Fruit fly (Drosophila melanogaster) whole organism, embryonic: Measurements from ENCODE around the gene CG17801.
A peak's percentile ranks its signal among the peaks of the same experiment; 100 is the strongest.

Source experiments
- C15 ChIP-seq: fragments of 200-800 bp; sonication (Bioruptor generic); IDR thresholded peaks from 3 replicates; pipeline ENCODE4 v1.3.6; 2022; ENCODE audit warnings: missing biosample characterization, missing genetic modification characterization
- CG10321 ChIP-seq: fragments of 200-800 bp; sonication (Bioruptor generic); IDR thresholded peaks from 2 replicates; pipeline ENCODE4 v1.3.6; 2022; ENCODE audit warnings: missing biosample characterization, missing genetic modification characterization
- CG10366 ChIP-seq: fragments of 200-800 bp; sonication (Bioruptor generic); IDR thresholded peaks from 2 replicates; pipeline ENCODE4 v1.3.6; 2022; ENCODE audit warnings: missing biosample characterization, missing genetic modification characterization
- CG11247 ChIP-seq: fragments of 200-800 bp; sonication (Bioruptor generic); IDR thresholded peaks from 2 replicates; pipeline ENCODE4 v1.3.6; 2022; ENCODE audit warnings: missing biosample characterization, missing genetic modification characterization
- CG11504 ChIP-seq: fragments of 200-800 bp; sonication (Bioruptor generic); optimal IDR thresholded peaks from 3 replicates; lab custom pipeline; 2019; ENCODE audit warnings: missing biosample characterization, mild to moderate bottlenecking, missing genetic modification characterization, moderate library complexity
- CG12219 ChIP-seq: fragments of 200-800 bp; sonication (Bioruptor generic); optimal IDR thresholded peaks from 3 replicates; lab custom pipeline; 2018; ENCODE audit warnings: missing biosample characterization, mild to moderate bottlenecking, missing genetic modification characterization
- CG13287 ChIP-seq: fragments of 200-800 bp; sonication (Bioruptor generic); IDR thresholded peaks from 2 replicates; pipeline ENCODE4 v1.3.6; 2022; ENCODE audit warnings: missing biosample characterization, missing genetic modification characterization; ENCODE audit not compliant: partially characterized antibody
- CG13775 ChIP-seq: fragments of 200-800 bp; sonication (Bioruptor generic); optimal IDR thresholded peaks from 3 replicates; lab custom pipeline; 2017; ENCODE audit warnings: missing biosample characterization, mild to moderate bottlenecking, missing genetic modification characterization
- CG14667 ChIP-seq: fragments of 200-800 bp; sonication (Bioruptor generic); IDR thresholded peaks from 2 replicates; pipeline ENCODE4 v1.3.6; 2022; ENCODE audit warnings: missing biosample characterization, missing genetic modification characterization
- CG14710 ChIP-seq: fragments of 200-800 bp; sonication (Bioruptor generic); optimal IDR thresholded peaks from 3 replicates; lab custom pipeline; 2019; ENCODE audit warnings: missing biosample characterization, mild to moderate bottlenecking, missing genetic modification characterization, moderate library complexity
- CG14860 ChIP-seq: fragments of 200-800 bp; sonication (Bioruptor generic); IDR thresholded peaks from 3 replicates; pipeline ENCODE4 v1.3.6; 2022; ENCODE audit warnings: missing biosample characterization, missing genetic modification characterization; ENCODE audit not compliant: partially characterized antibody
- CG1529 ChIP-seq: fragments of 200-800 bp; sonication (Bioruptor generic); optimal IDR thresholded peaks from 3 replicates; lab custom pipeline; 2018; ENCODE audit warnings: missing biosample characterization, missing genetic modification characterization
- CG17361 ChIP-seq: fragments of 200-800 bp; sonication (Bioruptor generic); IDR thresholded peaks from 3 replicates; pipeline ENCODE4 v1.3.6; 2022; ENCODE audit warnings: missing biosample characterization, missing genetic modification characterization
- CG17568 ChIP-seq: fragments of 200-800 bp; sonication (Bioruptor generic); optimal IDR thresholded peaks from 2 replicates; lab custom pipeline; 2018; ENCODE audit warnings: missing biosample characterization, mild to moderate bottlenecking, missing genetic modification characterization, moderate library complexity
- CG17802 ChIP-seq: fragments of 200-800 bp; sonication (Bioruptor generic); optimal IDR thresholded peaks from 2 replicates; lab custom pipeline; 2018; ENCODE audit warnings: missing biosample characterization, mild to moderate bottlenecking, missing genetic modification characterization, moderate library complexity
- CG18262 ChIP-seq: fragments of 200-800 bp; optimal IDR thresholded peaks from 3 replicates; lab custom pipeline; 2019; ENCODE audit warnings: missing biosample characterization, mild to moderate bottlenecking, missing genetic modification characterization, moderate library complexity
- CG2678 ChIP-seq: fragments of 200-800 bp; sonication (Bioruptor generic); optimal IDR thresholded peaks from 3 replicates; lab custom pipeline; 2019; ENCODE audit warnings: missing biosample characterization, mild to moderate bottlenecking, missing genetic modification characterization, moderate library complexity
- CG2712 ChIP-seq: fragments of 200-800 bp; optimal IDR thresholded peaks from 3 replicates; lab custom pipeline; 2019; ENCODE audit warnings: missing biosample characterization, mild to moderate bottlenecking, missing genetic modification characterization, moderate library complexity
- CG31388 ChIP-seq: fragments of 200-800 bp; sonication (Bioruptor generic); optimal IDR thresholded peaks from 2 replicates; lab custom pipeline; 2016; ENCODE audit warnings: missing biosample characterization, missing genetic modification characterization
- CG31441 ChIP-seq: fragments of 200-800 bp; sonication (Bioruptor generic); IDR thresholded peaks from 2 replicates; pipeline ENCODE4 v1.3.6; 2022; ENCODE audit warnings: missing biosample characterization, missing genetic modification characterization
- CG33213 ChIP-seq: fragments of 200-800 bp; sonication (Bioruptor generic); optimal IDR thresholded peaks from 3 replicates; lab custom pipeline; 2016; ENCODE audit warnings: missing biosample characterization, missing genetic modification characterization
- CG5180 ChIP-seq: fragments of 200-800 bp; sonication (Bioruptor generic); optimal IDR thresholded peaks from 3 replicates; lab custom pipeline; 2017; ENCODE audit warnings: missing biosample characterization, missing genetic modification characterization, mild to moderate bottlenecking, moderate library complexity, missing genetic modification reagents
- CG8359 ChIP-seq: fragments of 200-800 bp; sonication (Bioruptor generic); optimal IDR thresholded peaks from 2 replicates; lab custom pipeline; 2017; ENCODE audit warnings: missing biosample characterization, mild to moderate bottlenecking, missing genetic modification characterization, borderline replicate concordance
- CG8924 ChIP-seq: fragments of 200-800 bp; optimal IDR thresholded peaks from 3 replicates; lab custom pipeline; 2019; ENCODE audit warnings: missing biosample characterization, mild to moderate bottlenecking, missing genetic modification characterization, moderate library complexity
- CG9797 ChIP-seq: fragments of 200-800 bp; sonication (Bioruptor generic); optimal IDR thresholded peaks from 3 replicates; lab custom pipeline; 2018; ENCODE audit warnings: missing biosample characterization, mild to moderate bottlenecking, missing genetic modification characterization
- CoRest ChIP-seq: fragments of 200-800 bp; sonication (Bioruptor generic); optimal IDR thresholded peaks from 3 replicates; lab custom pipeline; 2018; ENCODE audit warnings: missing biosample characterization, mild to moderate bottlenecking, missing genetic modification characterization, moderate library complexity
- Doc2 ChIP-seq: fragments of 200-800 bp; sonication (Bioruptor generic); IDR thresholded peaks from 2 replicates; pipeline ENCODE4 v1.3.6; 2022; ENCODE audit warnings: missing biosample characterization, missing genetic modification characterization
- Ets65A ChIP-seq: fragments of 200-800 bp; sonication (Bioruptor generic); peaks from one replicate; lab custom pipeline; 2016; ENCODE audit warnings: missing biosample characterization, missing genetic modification characterization
- H15 ChIP-seq: fragments of 200-800 bp; sonication (Bioruptor generic); IDR thresholded peaks from 3 replicates; pipeline ENCODE4 v1.3.6; 2022; ENCODE audit warnings: missing biosample characterization, missing genetic modification characterization
- H2.0 ChIP-seq: fragments of 200-800 bp; sonication (Bioruptor generic); IDR thresholded peaks from 2 replicates; pipeline ENCODE4 v1.3.6; 2022; ENCODE audit warnings: missing biosample characterization, missing genetic modification characterization
- HLH54F ChIP-seq: fragments of 200-800 bp; sonication (Bioruptor generic); optimal IDR thresholded peaks from 3 replicates; lab custom pipeline; 2016; ENCODE audit warnings: missing biosample characterization, missing genetic modification characterization
- Hr51 ChIP-seq, 2 experiments: fragments of 200-800 bp; sonication (Bioruptor generic); optimal IDR thresholded peaks; 2 replicates in 1 of 2; 3 replicates in 1 of 2; lab custom pipeline; 2016 to 2018; ENCODE audit warnings: missing biosample characterization in 2 of 2, missing genetic modification characterization in 2 of 2, mild to moderate bottlenecking in 1 of 2, moderate library complexity in 1 of 2
- Jarid2 ChIP-seq: fragments of 200-800 bp; sonication (Bioruptor generic); optimal IDR thresholded peaks from 3 replicates; lab custom pipeline; 2017; ENCODE audit warnings: mild to moderate bottlenecking, missing biosample characterization, missing genetic modification reagents, missing genetic modification characterization
- Ravus ChIP-seq: fragments of 200-800 bp; sonication (Bioruptor generic); IDR thresholded peaks from 2 replicates; pipeline ENCODE4 v1.3.6; 2022; ENCODE audit warnings: missing biosample characterization, missing genetic modification characterization
- Spps ChIP-seq: fragments of 200-800 bp; sonication (Bioruptor generic); optimal IDR thresholded peaks from 2 replicates; lab custom pipeline; 2018; ENCODE audit warnings: missing biosample characterization, mild to moderate bottlenecking, missing genetic modification characterization
- ab ChIP-seq: fragments of 200-800 bp; sonication (Bioruptor generic); optimal IDR thresholded peaks from 2 replicates; lab custom pipeline; 2016; ENCODE audit warnings: missing biosample characterization, missing genetic modification characterization
- cg ChIP-seq: fragments of 200-800 bp; sonication (Bioruptor generic); optimal IDR thresholded peaks from 3 replicates; lab custom pipeline; 2019; ENCODE audit warnings: missing biosample characterization, mild to moderate bottlenecking, missing genetic modification characterization, moderate library complexity
- fu2 ChIP-seq: fragments of 200-800 bp; sonication (Bioruptor generic); optimal IDR thresholded peaks from 2 replicates; lab custom pipeline; 2016; ENCODE audit warnings: missing biosample characterization, missing genetic modification characterization
- gcm ChIP-seq: fragments of 200-800 bp; sonication (Bioruptor generic); optimal IDR thresholded peaks from 2 replicates; lab custom pipeline; 2019; ENCODE audit warnings: missing biosample characterization, mild to moderate bottlenecking, missing genetic modification characterization, moderate library complexity
- gsb-n ChIP-seq: fragments of 200-800 bp; sonication (Bioruptor generic); optimal IDR thresholded peaks from 3 replicates; lab custom pipeline; 2018; ENCODE audit warnings: missing biosample characterization, mild to moderate bottlenecking, missing genetic modification characterization
- gt ChIP-seq: fragments of 200-800 bp; sonication (Bioruptor generic); IDR thresholded peaks from 2 replicates; pipeline ENCODE4 v1.3.6; 2022; ENCODE audit warnings: missing biosample characterization, missing genetic modification characterization
- ham ChIP-seq: fragments of 200-800 bp; sonication (Bioruptor generic); IDR thresholded peaks from 2 replicates; pipeline ENCODE4 v1.3.6; 2022; ENCODE audit warnings: missing biosample characterization, missing genetic modification characterization
- hkb ChIP-seq, 2 experiments: fragments of 200-800 bp in 1 of 2; fragments of >200 bp in 1 of 2; sonication (Bioruptor generic) in 1 of 2; IDR thresholded peaks in 1 of 2; optimal IDR thresholded peaks in 1 of 2; 2 replicates each; pipeline versions ENCODE4 v1.3.6 to Lab custom; 2017 to 2022; ENCODE audit warnings: missing biosample characterization in 1 of 2, missing genetic modification characterization in 1 of 2
- run ChIP-seq: fragments of 200-800 bp; sonication (Bioruptor generic); optimal IDR thresholded peaks from 3 replicates; lab custom pipeline; 2018; ENCODE audit warnings: missing biosample characterization, mild to moderate bottlenecking, missing genetic modification characterization
- sima ChIP-seq: fragments of 200-800 bp; sonication (Bioruptor generic); optimal IDR thresholded peaks from 2 replicates; lab custom pipeline; 2016; ENCODE audit warnings: missing biosample characterization, missing genetic modification characterization
- stwl ChIP-seq: fragments of 200-800 bp; sonication (Bioruptor generic); optimal IDR thresholded peaks from 3 replicates; lab custom pipeline; 2018; ENCODE audit warnings: missing biosample characterization, mild to moderate bottlenecking, missing genetic modification characterization, moderate library complexity
- usp ChIP-seq: fragments of >200 bp; optimal IDR thresholded peaks from 2 replicates; lab custom pipeline; 2017; ENCODE audit warnings: missing biosample characterization, missing genetic modification characterization
- vfl ChIP-seq: fragments of 200-800 bp; sonication (Bioruptor generic); optimal IDR thresholded peaks from 2 replicates; lab custom pipeline; 2016; ENCODE audit warnings: missing biosample characterization, missing genetic modification characterization
- vvl ChIP-seq: fragments of 200-800 bp; sonication (Bioruptor generic); IDR thresholded peaks from 2 replicates; pipeline ENCODE4 v1.3.6; 2022; ENCODE audit warnings: missing biosample characterization, missing genetic modification characterization

Gene CG17801

DNA sequence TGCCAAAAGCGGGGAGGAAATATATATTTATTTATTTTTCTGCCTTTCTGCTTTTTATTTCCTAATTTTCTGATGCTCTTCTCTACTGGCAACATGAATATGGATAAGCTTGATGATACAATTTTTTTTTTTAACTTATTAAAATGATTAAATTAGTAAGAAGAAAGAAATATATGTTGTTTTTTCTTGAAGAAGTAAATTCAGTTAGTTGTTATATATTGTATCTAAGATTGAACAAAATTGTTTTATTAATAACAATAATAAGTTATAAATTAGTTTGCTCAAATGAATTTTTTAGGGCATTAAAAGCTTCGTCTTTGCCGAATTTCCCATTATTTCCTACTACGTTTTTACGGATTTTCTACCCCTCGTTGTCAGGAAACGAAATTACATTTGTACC lies 23.6 kb upstream of the CG17801 start (continued):
- no peak for TF ChIP-seq CG12219 (GFP tag; lab: Kevin White, UChicago)
- TF ChIP-seq CG31388 (GFP tag; lab: Kevin White, UChicago), result no peak
- no peak for TF ChIP-seq CG9797
- no peak for TF ChIP-seq CG13287 (GFP tag; lab: Robert Waterston, UW)
- no peak for TF ChIP-seq Spps (tag; lab: Kevin White, UChicago)
- no peak for TF ChIP-seq CG10366 (GFP tag; lab: Robert Waterston, UW)
- peak; percentile 3 for TF ChIP-seq CG8924 (tag; lab: Kevin White, UChicago)
- TF ChIP-seq CG14710 (tag; lab: Kevin White, UChicago), result no peak
- no peak for TF ChIP-seq C15 (GFP tag; lab: Robert Waterston, UW)
- TF ChIP-seq fu2 (GFP tag; lab: Kevin White, UChicago), result no peak
- TF ChIP-seq CG17802, result no peak
- no peak for TF ChIP-seq ab (GFP tag; lab: Kevin White, UChicago)
- TF ChIP-seq gsb-n (tag; lab: Kevin White, UChicago), result no peak
- TF ChIP-seq cg (GFP tag; lab: Kevin White, UChicago), result no peak
- no peak for TF ChIP-seq ham (GFP tag; lab: Robert Waterston, UW)
- TF ChIP-seq CG17361, result 0 out of 3 replicates have a peak, but pooled peaks have one; percentile 23
- no peak for TF ChIP-seq Ravus (GFP tag; lab: Robert Waterston, UW)
- TF ChIP-seq gt (GFP tag; lab: Robert Waterston, UW), result no peak
- no peak for TF ChIP-seq gcm
- TF ChIP-seq CG5180 (GFP tag; lab: Kevin White, UChicago), result no peak
- TF ChIP-seq Jarid2, result no peak
- TF ChIP-seq CG8359 (GFP tag; lab: Kevin White, UChicago), result no peak
- peak; percentile 11 for TF ChIP-seq CoRest (tag; lab: Kevin White, UChicago)
- no peak for TF ChIP-seq usp (GFP tag; lab: Kevin White, UChicago)
- TF ChIP-seq Hr51 (GFP tag; optimal IDR thresholded peaks at IDR 0.05; lab: Kevin White, UChicago), result peak in 1 of 2 experiments; percentile 5
- no peak for TF ChIP-seq Doc2 (GFP tag; lab: Robert Waterston, UW)
- peak; percentile 34; the same call in 1 of the 2 replicates for TF ChIP-seq CG31441 (GFP tag; lab: Robert Waterston, UW)
- TF ChIP-seq CG11504 (tag; lab: Kevin White, UChicago), result peak; percentile 6
- TF ChIP-seq stwl, result no peak
- no peak for TF ChIP-seq CG14860
- peak; percentile 32 for TF ChIP-seq CG2678 (tag; lab: Kevin White, UChicago)
- TF ChIP-seq vvl (GFP tag; lab: Robert Waterston, UW), result no peak
- no peak for TF ChIP-seq CG11247 (GFP tag; lab: Robert Waterston, UW)
- TF ChIP-seq CG10321, result no peak
- TF ChIP-seq CG1529 (GFP tag; lab: Kevin White, UChicago), result no peak
- TF ChIP-seq sima (GFP tag; lab: Kevin White, UChicago), result no peak
- TF ChIP-seq H2.0 (GFP tag; lab: Robert Waterston, UW), result no peak
- TF ChIP-seq CG13775 (GFP tag; lab: Kevin White, UChicago), result no peak
- TF ChIP-seq CG17568 (GFP tag; lab: Kevin White, UChicago), result no peak
- TF ChIP-seq hkb (optimal IDR thresholded peaks at IDR 0.05; lab: Kevin White, UChicago), result no peak
- no peak for TF ChIP-seq hkb (GFP tag; IDR thresholded peaks at IDR 0.05; lab: Robert Waterston, UW)
- no peak for TF ChIP-seq CG14667 (GFP tag; lab: Robert Waterston, UW)
- peak; percentile 5 for TF ChIP-seq CG2712
- TF ChIP-seq H15 (GFP tag; lab: Robert Waterston, UW), result no peak
- TF ChIP-seq HLH54F (GFP tag; lab: Kevin White, UChicago), result no peak
- TF ChIP-seq vfl (GFP tag; lab: Kevin White, UChicago), result no peak
- TF ChIP-seq Ets65A (GFP tag; lab: Kevin White, UChicago), result no peak
- no peak for TF ChIP-seq CG33213 (GFP tag; lab: Kevin White, UChicago)
- TF ChIP-seq run (tag; lab: Kevin White, UChicago), result no peak
- peak; percentile 9 for TF ChIP-seq CG18262
- TF ChIP-seq, all 482 proteins: peak for 14
